Worm (Caenorhabditis elegans) whole organism, midembryonic: ENCODE measurements around the gene C27D8.1.
"Not testable (repeated sequence)": the region's sequence is repeated elsewhere in the genome, so short reads cannot be mapped to it uniquely, and the experiment has no call there.

ENCODE experiments used
- T22C8.4 ChIP-seq: fragments of 200-800 bp; sonication (Bioruptor generic); IDR thresholded peaks from 2 replicates; pipeline ENCODE4 v1.3.6; 2022; ENCODE audit warnings: missing genetic modification characterization, missing compliant biosample characterization
- cog-1 ChIP-seq: sonication (generic microtip); optimal IDR thresholded peaks from 2 replicates; lab custom pipeline; 2016; ENCODE audit warnings: missing genetic modification characterization, missing compliant biosample characterization
- flt-1 ChIP-seq: fragments of 200-800 bp; sonication (Bioruptor generic); IDR thresholded peaks from 2 replicates; pipeline ENCODE4 v1.3.6; 2022; ENCODE audit warnings: missing genetic modification characterization, missing compliant biosample characterization
- klf-2 ChIP-seq: fragments of 200-800 bp; sonication (Bioruptor generic); conservative IDR thresholded peaks from 2 replicates; pipeline ENCODE4 v1.3.6; 2022; ENCODE audit warnings: missing genetic modification reagents, missing genetic modification characterization, missing compliant biosample characterization
- med-1 ChIP-seq: sonication (generic microtip); optimal IDR thresholded peaks from 2 replicates; lab custom pipeline; 2017; ENCODE audit warnings: missing genetic modification characterization, mild to moderate bottlenecking, missing compliant biosample characterization, antibody characterized with exemption, missing genetic modification reagents; ENCODE audit not compliant: insufficient read depth
- ref-1 ChIP-seq: fragments of 200-800 bp; sonication (Bioruptor generic); conservative IDR thresholded peaks from 2 replicates; pipeline ENCODE4 v1.3.6; 2022; ENCODE audit warnings: missing genetic modification reagents, missing genetic modification characterization, missing compliant biosample characterization
- tab-1 ChIP-seq: fragments of 200-800 bp; sonication (Bioruptor generic); IDR thresholded peaks from 2 replicates; pipeline ENCODE4 v1.3.6; 2022; ENCODE audit warnings: missing genetic modification characterization, missing compliant biosample characterization
- ztf-23 ChIP-seq: fragments of 200-800 bp; sonication (Bioruptor generic); IDR thresholded peaks from 2 replicates; pipeline ENCODE4 v1.3.6; 2022; ENCODE audit warnings: missing genetic modification reagents, missing genetic modification characterization, missing compliant biosample characterization
- ztf-29 ChIP-seq: fragments of 200-800 bp; sonication (Bioruptor generic); IDR thresholded peaks from 2 replicates; pipeline ENCODE4 v1.3.6; 2022; ENCODE audit warnings: missing genetic modification reagents, missing genetic modification characterization, missing compliant biosample characterization

Gene C27D8.1

DNA sequence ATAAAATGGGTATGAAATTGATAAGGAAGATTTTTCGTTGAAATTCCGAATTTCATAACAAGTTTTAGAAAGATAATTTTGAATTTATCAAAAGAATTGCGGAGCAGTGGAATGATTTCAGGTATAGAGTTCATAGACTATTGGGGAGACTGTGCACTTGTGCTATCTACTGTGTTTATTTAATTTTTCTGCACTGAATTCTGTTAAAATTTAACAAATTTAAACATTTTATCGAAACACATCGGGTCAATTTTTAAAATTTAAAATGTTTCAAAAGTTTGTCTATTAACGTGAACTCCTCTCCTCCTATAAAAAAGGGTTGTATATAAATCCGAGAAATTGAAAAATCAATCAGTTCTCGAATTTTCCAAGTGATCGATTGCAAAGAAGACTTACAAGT, at the start of gene C27D8.1:
TSS of gene C27D8.1 (plus strand) at position 301 of the 400 bp plus-strand sequence.
- TF ChIP-seq klf-2 (GFP tag; lab: Robert Waterston, UW), result no peak
- no peak for TF ChIP-seq flt-1 (GFP tag; lab: Robert Waterston, UW)
- no peak for TF ChIP-seq ref-1 (GFP tag; lab: Robert Waterston, UW)
- no peak for TF ChIP-seq tab-1 (GFP tag; lab: Robert Waterston, UW)
- TF ChIP-seq T22C8.4 (GFP tag; lab: Robert Waterston, UW), result no peak
- no peak for TF ChIP-seq cog-1 (tag; lab: Kevin White, UChicago)

DNA sequence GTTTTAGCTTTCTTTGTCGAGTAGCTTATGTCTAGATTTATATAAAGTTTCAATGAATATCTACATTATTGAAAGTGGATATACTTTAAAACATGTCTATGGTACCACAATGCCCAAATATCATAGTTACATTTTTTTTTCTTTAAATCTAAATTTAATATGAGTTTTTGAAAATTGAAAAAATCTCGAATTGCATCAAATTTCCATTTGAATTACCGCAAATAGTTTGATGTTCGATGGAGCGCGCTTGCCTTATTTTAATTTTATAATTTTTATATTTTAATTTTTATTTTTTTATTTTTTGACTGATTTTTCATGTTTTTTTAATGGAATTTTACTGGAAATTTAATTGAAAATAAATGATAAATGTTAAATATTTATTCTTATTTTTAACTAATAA, 42.9 kb upstream of the C27D8.1 start, which contains the start of gene T23B5.4:
TSS of gene T23B5.4 (plus strand) at position 301 of the 400 bp plus-strand sequence.
- TF ChIP-seq klf-2 (GFP tag; lab: Robert Waterston, UW) (no peak), ztf-23 (GFP tag; lab: Robert Waterston, UW) (no peak), T22C8.4 (GFP tag; lab: Robert Waterston, UW) (no peak), ztf-29 (GFP tag; lab: Robert Waterston, UW) (no peak), flt-1 (GFP tag; lab: Robert Waterston, UW) (no peak), ref-1 (GFP tag; lab: Robert Waterston, UW) (no peak), med-1 (GFP tag; lab: Kevin White, UChicago) (no peak), cog-1 (tag; lab: Kevin White, UChicago) (no peak), tab-1 (GFP tag; lab: Robert Waterston, UW) (no peak)

DNA sequence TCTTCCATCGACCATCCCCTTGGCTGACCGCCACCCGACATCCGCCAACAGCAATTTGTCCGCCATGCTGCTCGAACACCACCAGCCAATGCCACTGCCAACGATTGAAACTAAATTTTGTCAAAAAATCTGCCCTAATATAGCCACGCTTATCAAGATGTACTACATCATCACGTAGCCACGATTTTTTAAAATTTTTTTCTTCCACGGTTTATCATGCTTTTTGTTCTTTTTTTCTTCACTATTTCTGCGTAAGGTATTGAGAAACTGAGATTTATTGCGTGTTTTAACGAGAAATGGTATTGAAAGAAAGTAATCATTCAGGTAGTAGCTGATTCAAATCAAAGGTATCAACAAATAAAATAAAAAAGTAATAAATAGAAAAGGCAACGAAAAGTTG, 40.5 kb upstream of the C27D8.1 start, which contains the start of gene T23B5.6:
TSS of gene T23B5.6 (minus strand) at position 101 of the 400 bp plus-strand sequence.
- TF ChIP-seq ref-1, flt-1, ztf-23 (GFP tag; lab: Robert Waterston, UW): not testable (repeated sequence)

DNA sequence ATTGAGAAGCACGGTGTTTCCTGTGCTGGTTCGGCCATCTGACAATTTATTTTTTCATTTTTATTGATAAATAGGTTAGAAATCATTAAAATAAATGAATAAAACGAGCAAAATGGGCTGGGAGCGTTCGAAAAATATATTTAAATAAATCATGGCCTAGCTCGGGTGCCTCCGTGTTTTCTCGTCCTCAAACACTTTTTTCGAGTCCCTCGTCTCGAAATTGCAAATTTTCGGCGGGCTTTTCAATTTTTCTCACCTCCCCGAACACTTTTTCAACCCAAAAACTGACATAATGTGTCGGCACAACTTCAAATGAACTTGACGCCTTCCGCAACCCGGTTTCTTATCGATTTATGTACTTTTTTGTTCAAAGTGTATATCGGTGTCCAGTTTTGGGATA, 33.3 kb upstream of the C27D8.1 start, which contains the start of gene prmt-9:
TSS of gene prmt-9 (minus strand) at position 38 of the 400 bp plus-strand sequence.
- TF ChIP-seq ref-1 (GFP tag; lab: Robert Waterston, UW) (no peak), cog-1 (tag; lab: Kevin White, UChicago) (no peak), klf-2 (GFP tag; lab: Robert Waterston, UW) (no peak), flt-1 (GFP tag; lab: Robert Waterston, UW) (no peak), T22C8.4 (GFP tag; lab: Robert Waterston, UW) (no peak), ztf-29 (GFP tag; lab: Robert Waterston, UW) (no peak), ztf-23 (GFP tag; lab: Robert Waterston, UW) (no peak), med-1 (GFP tag; lab: Kevin White, UChicago) (no peak), tab-1 (GFP tag; lab: Robert Waterston, UW) (no peak)

DNA sequence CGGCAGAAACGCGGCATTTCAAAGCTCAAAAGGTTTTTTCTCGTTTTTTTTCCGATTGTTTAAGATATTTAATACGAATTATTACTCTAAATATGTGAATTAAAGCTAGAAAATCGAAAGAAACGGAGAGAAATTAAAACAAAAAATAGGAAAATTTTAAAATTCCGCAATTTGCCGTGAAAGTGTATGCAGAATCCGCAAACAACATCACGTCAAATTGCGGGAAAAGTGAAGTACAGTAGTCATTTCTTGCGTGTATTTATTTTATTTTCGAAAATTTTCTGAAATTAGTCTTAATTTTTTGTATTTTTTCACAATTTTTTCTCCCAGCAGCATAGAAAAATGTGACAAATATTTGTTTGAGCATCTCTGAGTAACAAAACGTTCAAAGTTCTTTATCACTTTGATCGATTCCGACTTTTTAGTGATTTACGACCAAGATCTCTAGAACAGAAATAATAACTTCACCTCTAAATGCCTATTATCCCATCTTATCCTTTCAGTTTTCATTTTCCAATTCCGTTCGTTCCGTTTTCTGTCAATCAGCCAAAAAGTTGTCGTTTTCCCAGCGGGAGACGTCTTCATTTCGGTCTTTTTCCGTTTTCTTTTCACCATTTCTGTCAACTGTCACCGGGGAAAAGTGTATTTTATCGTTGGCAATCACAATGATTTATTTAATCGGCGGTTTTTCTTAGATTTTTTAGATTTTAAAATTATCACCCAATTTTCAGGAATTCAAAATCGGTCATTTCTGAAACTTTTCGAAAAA, 32.6 kb upstream of the C27D8.1 start:
- TF ChIP-seq klf-2 (GFP tag; lab: Robert Waterston, UW) (no peak), ztf-29 (GFP tag; lab: Robert Waterston, UW) (no peak), T22C8.4 (GFP tag; lab: Robert Waterston, UW) (no peak), cog-1 (tag; lab: Kevin White, UChicago) (no peak), ref-1 (GFP tag; lab: Robert Waterston, UW) (no peak), med-1 (GFP tag; lab: Kevin White, UChicago) (no peak), ztf-23 (GFP tag; lab: Robert Waterston, UW) (no peak), tab-1 (GFP tag; lab: Robert Waterston, UW) (no peak), flt-1 (GFP tag; lab: Robert Waterston, UW) (no peak)

DNA sequence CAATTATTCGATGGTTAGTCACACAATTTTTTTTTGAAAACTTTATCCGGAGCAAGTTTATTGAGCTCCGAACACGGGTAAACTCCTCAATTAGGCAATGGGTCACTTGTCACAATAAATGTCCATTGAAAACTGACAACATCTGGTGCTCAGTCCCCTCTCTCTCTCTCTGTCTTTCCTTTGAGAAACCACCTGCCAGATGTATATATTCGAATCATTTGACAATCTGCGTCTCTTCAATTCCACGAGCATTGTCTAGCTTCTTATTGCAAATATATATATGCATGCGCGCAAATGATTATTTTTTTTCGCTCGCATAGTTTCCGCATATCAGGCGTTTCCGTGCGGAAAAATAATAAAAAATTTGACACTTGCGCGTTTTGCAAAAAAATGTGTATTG, 31.8 kb upstream of the C27D8.1 start:
- TF ChIP-seq T22C8.4 (GFP tag; lab: Robert Waterston, UW), result no peak
- no peak for TF ChIP-seq ztf-29 (GFP tag; lab: Robert Waterston, UW)
- peak; percentile 40 for TF ChIP-seq cog-1 (tag; lab: Kevin White, UChicago)
- no peak for TF ChIP-seq flt-1 (GFP tag; lab: Robert Waterston, UW)
- no peak for TF ChIP-seq tab-1 (GFP tag; lab: Robert Waterston, UW)

DNA sequence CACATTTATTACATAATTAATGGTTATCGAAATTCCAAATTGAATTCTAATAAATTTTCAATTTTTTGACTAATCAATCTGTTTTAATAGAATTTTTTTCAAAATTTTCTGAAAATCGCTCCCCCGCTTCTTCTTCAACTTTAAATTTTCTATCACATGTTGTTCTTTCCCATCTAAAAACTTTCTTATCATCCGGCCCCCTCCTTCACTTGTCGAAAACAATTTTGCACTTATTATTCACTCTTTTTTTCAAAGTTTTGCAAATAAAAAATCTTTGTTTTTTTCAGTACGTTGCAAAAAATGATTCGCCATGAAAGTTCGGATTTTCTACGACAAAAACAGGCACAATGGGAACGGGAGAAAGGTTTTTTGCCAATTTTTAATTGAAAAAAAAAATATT, 29.3 kb upstream of the C27D8.1 start, which contains the start of gene T23B5.3:
TSS of gene T23B5.3 (plus strand) at position 301 of the 400 bp plus-strand sequence.
- TF ChIP-seq ztf-29 (GFP tag; lab: Robert Waterston, UW) (no peak), cog-1 (tag; lab: Kevin White, UChicago) (no peak), T22C8.4 (GFP tag; lab: Robert Waterston, UW) (no peak)

DNA sequence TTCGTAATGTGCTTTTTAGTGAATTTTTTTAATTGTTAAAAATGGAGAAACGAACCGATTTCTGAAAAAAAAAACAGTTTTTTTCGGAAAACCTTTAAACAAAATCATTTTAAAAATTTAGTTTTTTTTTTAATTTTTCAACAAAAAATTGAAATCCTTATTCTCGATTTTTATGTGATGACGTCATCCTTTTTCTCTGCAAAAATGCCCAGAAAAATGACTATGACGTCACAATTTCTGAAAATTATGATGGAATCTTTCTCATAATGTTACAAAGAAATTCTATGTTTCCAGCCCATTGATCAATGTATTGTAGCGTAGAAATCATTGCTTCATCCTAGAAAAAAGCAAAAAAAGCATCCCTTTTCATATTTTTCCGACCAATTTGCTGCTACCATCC, 28.3 kb upstream of the C27D8.1 start:
- TF ChIP-seq klf-2 (GFP tag; lab: Robert Waterston, UW), result no peak
- no peak for TF ChIP-seq tab-1 (GFP tag; lab: Robert Waterston, UW)
- no peak for TF ChIP-seq med-1 (GFP tag; lab: Kevin White, UChicago)
- TF ChIP-seq ztf-23 (GFP tag; lab: Robert Waterston, UW), result no peak
- TF ChIP-seq flt-1 (GFP tag; lab: Robert Waterston, UW), result no peak
- no peak for TF ChIP-seq ztf-29 (GFP tag; lab: Robert Waterston, UW)
- no peak for TF ChIP-seq ref-1 (GFP tag; lab: Robert Waterston, UW)
- no peak for TF ChIP-seq cog-1 (tag; lab: Kevin White, UChicago)
- no peak for TF ChIP-seq T22C8.4 (GFP tag; lab: Robert Waterston, UW)

DNA sequence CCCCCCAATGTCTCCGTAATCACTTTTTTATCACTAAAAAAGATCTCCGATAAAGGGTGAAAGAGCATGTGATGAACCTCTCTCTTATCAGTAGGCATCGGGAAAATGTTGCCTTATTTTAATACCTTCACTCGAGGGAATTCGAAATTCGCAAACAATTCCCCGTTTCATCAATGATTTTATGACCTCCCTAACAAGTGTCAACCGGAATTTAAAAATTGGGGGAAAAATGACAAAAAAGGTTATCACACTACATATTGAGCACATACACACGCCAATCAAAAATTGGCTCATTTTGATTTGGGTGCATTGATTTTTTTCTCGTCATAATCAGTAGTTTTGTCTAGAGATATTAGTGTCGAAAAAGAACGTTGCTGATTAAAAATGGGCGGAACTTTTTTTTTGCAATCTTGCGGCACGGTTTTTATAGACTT, 27.9 kb upstream of the C27D8.1 start:
- no peak for TF ChIP-seq cog-1 (tag; lab: Kevin White, UChicago)
- no peak for TF ChIP-seq ztf-23 (GFP tag; lab: Robert Waterston, UW)
- TF ChIP-seq ztf-29 (GFP tag; lab: Robert Waterston, UW), result no peak
- TF ChIP-seq ref-1 (GFP tag; lab: Robert Waterston, UW), result no peak
- TF ChIP-seq klf-2 (GFP tag; lab: Robert Waterston, UW), result no peak
